Worm (Caenorhabditis elegans): ENCODE measurements around the gene B0361.9.
A peak's percentile ranks its signal among the peaks of the same experiment; 100 is the strongest.

The B0361.9 gene

DNA sequence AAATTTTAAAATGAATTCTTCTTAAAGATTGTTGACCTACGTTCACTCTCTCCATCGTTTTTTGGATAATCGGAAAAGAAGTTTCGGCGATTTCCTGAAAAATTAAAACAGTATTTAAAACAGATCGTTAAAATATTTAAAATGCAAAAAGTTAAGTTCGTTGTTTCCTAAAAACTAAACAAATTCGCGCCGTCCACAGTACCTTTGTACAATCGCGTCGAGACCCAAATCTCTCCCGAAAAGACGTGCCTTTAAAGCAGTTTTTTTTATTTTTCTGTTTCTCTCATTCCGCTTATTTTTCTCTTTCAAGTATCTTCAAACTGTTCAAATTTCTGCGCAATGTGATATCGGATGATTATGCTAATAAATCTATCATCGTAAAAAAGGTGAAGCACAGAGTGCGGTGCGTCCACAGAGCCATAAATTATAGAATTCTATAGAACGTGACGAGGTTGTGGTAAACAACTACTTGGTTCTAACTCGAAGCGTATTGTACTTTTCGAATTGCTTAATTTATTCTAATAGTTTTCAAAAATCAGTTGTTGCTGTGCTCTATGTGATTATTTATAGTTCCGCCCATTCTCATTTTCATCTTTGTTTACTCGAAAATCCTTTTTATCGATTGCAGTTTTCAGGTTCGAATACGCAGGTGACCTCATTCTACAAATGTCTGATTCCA, 11.4 kb upstream of the B0361.9 start, which contains the start of the genes F56C9.6 and F56C9.3:
TSS of gene F56C9.6 (minus strand) at position 112 of the 679 bp plus-strand sequence.
TSS of gene F56C9.3 (plus strand) at position 629 of the 679 bp plus-strand sequence.
- no peak for TF ChIP-seq elt-2 (tag; optimal IDR thresholded peaks at IDR 0.05)
- TF ChIP-seq fkh-10 (GFP tag; optimal IDR thresholded peaks at IDR 0.05) = no peak
- no peak for TF ChIP-seq mdl-1 (tag; optimal IDR thresholded peaks at IDR 0.05)
- TF ChIP-seq ceh-9 (tag; optimal IDR thresholded peaks at IDR 0.05) = no peak
- TF ChIP-seq egl-5 (tag; optimal IDR thresholded peaks at IDR 0.05) = no peak
- no peak for TF ChIP-seq ztf-11 (tag; optimal IDR thresholded peaks at IDR 0.05)
- no peak for TF ChIP-seq nhr-11 (tag; optimal IDR thresholded peaks at IDR 0.05)
- no peak for TF ChIP-seq unc-62 (GFP tag; optimal IDR thresholded peaks at IDR 0.05)
- TF ChIP-seq jun-1 (tag; optimal IDR thresholded peaks at IDR 0.05) = no peak
- no peak for TF ChIP-seq ceh-28 (tag; optimal IDR thresholded peaks at IDR 0.05)
- TF ChIP-seq ZK546.5 (tag; optimal IDR thresholded peaks at IDR 0.05) = no peak
- no peak for TF ChIP-seq nhr-25 (tag; optimal IDR thresholded peaks at IDR 0.05)
- TF ChIP-seq tbx-2 (tag; optimal IDR thresholded peaks at IDR 0.05) = no peak

DNA sequence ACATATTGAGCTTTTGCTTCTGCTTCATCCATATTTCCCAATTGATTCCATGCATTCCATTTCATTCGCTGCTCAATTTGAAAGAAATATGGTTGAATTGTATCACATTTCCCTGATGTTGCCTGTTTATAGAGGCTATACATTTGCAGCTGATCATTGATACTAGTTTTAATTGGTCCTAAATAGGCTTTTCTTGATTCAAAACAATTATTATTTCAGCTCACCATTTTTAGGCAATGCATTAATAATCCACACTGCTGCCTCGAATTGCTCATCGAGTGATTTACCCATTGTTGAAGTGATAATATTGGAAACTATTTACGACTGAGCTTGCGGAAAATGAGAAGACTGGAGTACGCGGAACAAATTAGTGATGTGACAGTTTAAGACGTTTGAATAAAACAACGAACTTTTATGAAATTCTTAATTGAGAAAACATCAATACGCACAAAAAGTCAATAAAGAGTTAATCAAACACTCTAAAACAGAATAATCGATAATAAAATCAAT, 9.2 kb upstream of the B0361.9 start, which contains the start of gene acbp-4:
TSS of gene acbp-4 (minus strand) at position 510 of the 510 bp plus-strand sequence.
- no peak for TF ChIP-seq ama-1 (optimal IDR thresholded peaks at IDR 0.05)
- TF ChIP-seq ceh-28 (tag; optimal IDR thresholded peaks at IDR 0.05) = peak; percentile 32

DNA sequence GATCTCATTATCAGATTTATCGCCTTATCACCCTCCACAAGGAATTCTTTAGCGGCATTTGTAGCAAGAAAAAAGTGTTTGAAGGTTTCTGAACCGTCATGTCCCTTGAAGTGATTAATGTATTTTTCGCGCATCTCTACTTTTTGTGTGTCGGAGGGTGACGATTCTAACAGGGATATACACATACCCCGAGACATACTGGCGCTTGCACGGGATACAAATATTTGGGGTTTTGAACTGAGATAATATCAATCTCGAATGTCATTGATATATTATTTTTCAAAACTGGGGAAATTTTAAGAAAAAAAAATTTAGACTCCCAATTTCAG, 6.2 kb upstream of the B0361.9 start:
- TF ChIP-seq pha-4 (tag; optimal IDR thresholded peaks at IDR 0.05) = no peak
- TF ChIP-seq elt-3 (tag; optimal IDR thresholded peaks at IDR 0.05) = peak in 1 of 3 experiments; percentile 13
- peak; percentile 33 for TF ChIP-seq nhr-23 (tag; optimal IDR thresholded peaks at IDR 0.05)
- TF ChIP-seq jun-1 (tag; optimal IDR thresholded peaks at IDR 0.05) = no peak
- TF ChIP-seq nhr-25 (tag; optimal IDR thresholded peaks at IDR 0.05) = peak; percentile 30
- peak; percentile 43 for TF ChIP-seq nhr-43 (tag; optimal IDR thresholded peaks at IDR 0.05; ENCODE audit: poor library complexity, severe bottlenecking)
- TF ChIP-seq nhr-67 (tag; optimal IDR thresholded peaks at IDR 0.05) = no peak

DNA sequence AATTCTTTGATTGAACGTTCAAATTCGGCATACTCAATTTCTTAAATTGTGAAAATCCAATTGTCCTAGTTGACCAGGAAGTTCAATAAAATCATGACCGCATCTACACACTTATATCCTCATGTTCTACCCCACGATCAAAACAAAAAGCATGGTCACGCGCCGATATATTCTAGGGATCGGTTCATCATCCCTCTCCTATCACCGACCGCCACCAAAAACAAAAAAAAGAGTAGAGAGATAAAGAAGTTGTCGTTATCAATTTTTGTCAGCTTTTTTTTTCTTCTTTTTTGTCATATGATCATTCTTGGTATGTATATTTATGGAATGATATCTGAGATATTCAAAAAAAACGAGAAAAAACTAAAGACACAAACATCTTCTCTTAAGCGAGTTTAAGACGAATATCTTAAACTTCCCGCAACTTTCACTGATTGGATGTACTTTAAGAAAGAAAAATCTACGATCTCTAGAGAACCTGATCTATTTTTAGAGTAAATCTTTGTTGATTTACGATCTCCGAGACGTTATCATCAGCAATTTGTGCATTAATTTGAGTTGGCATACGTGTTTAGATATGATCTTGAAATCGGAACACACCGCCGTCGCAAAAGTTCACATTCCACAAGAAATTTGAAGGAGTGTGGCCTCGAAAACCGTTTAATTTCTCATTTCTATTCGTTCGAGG, 5.7 kb upstream of the B0361.9 start:
- TF ChIP-seq ceh-16 (tag; optimal IDR thresholded peaks at IDR 0.05) = no peak
- no peak for TF ChIP-seq ama-1 (optimal IDR thresholded peaks at IDR 0.05)
- TF ChIP-seq aly-2 (tag; optimal IDR thresholded peaks at IDR 0.05) = no peak
- TF ChIP-seq fkh-2 (tag; optimal IDR thresholded peaks at IDR 0.05) = no peak
- TF ChIP-seq ceh-28 (tag; optimal IDR thresholded peaks at IDR 0.05) = no peak
- peak in 1 of 3 experiments; percentile 55 for TF ChIP-seq elt-3 (tag; optimal IDR thresholded peaks at IDR 0.05)
- TF ChIP-seq lsy-12 (tag; optimal IDR thresholded peaks at IDR 0.05) = no peak
- TF ChIP-seq snpc-4 (tag; optimal IDR thresholded peaks at IDR 0.05) = no peak
- TF ChIP-seq nhr-11 (tag; optimal IDR thresholded peaks at IDR 0.05) = no peak
- TF ChIP-seq pha-4 (tag; optimal IDR thresholded peaks at IDR 0.05) = no peak
- no peak for TF ChIP-seq zag-1 (tag; optimal IDR thresholded peaks at IDR 0.05)
- TF ChIP-seq sea-2 (GFP tag; optimal IDR thresholded peaks at IDR 0.05) = no peak
- no peak for TF ChIP-seq ZK546.5 (tag; optimal IDR thresholded peaks at IDR 0.05)
- no peak for TF ChIP-seq fos-1 (tag; optimal IDR thresholded peaks at IDR 0.05)
- TF ChIP-seq nfya-1 (tag; optimal IDR thresholded peaks at IDR 0.05; ENCODE audit: insufficient read depth) = peak; percentile 13
- TF ChIP-seq eor-1 (tag; optimal IDR thresholded peaks at IDR 0.05) = no peak
- peak; percentile 35 for TF ChIP-seq elt-1 (tag; optimal IDR thresholded peaks at IDR 0.05)
- TF ChIP-seq nhr-23 (tag; optimal IDR thresholded peaks at IDR 0.05) = peak; percentile 79
- no peak for TF ChIP-seq tbx-2 (tag; optimal IDR thresholded peaks at IDR 0.05)
- TF ChIP-seq R02D3.7 (tag; optimal IDR thresholded peaks at IDR 0.05) = no peak
- TF ChIP-seq ztf-4 (tag; optimal IDR thresholded peaks at IDR 0.05) = no peak
- TF ChIP-seq ceh-9 (tag; optimal IDR thresholded peaks at IDR 0.05) = no peak
- peak; percentile 38 for TF ChIP-seq nhr-43 (tag; optimal IDR thresholded peaks at IDR 0.05; ENCODE audit: poor library complexity, severe bottlenecking)
- no peak for TF ChIP-seq nhr-28 (tag; optimal IDR thresholded peaks at IDR 0.05)
